Fruit fly (Drosophila melanogaster) whole organism, embryonic: ENCODE results near the gene Tsc1.

ENCODE experiments used
- Abd-B ChIP-seq: fragments of 200-800 bp; sonication (Bioruptor generic); optimal IDR thresholded peaks from 2 replicates; lab custom pipeline; 2018; ENCODE audit warnings: missing biosample characterization, mild to moderate bottlenecking, missing genetic modification characterization, moderate library complexity
- B-H1 ChIP-seq: fragments of 200-800 bp; sonication (Bioruptor generic); IDR thresholded peaks from 3 replicates; pipeline ENCODE4 v1.3.6; 2022; ENCODE audit warnings: missing biosample characterization, missing genetic modification characterization
- CG1024 ChIP-seq: fragments of 200-800 bp; sonication (Bioruptor generic); IDR thresholded peaks from 2 replicates; pipeline ENCODE4 v1.3.6; 2022; ENCODE audit warnings: missing biosample characterization, missing genetic modification characterization
- CG10565 ChIP-seq: fragments of 200-800 bp; sonication (Bioruptor generic); optimal IDR thresholded peaks from 3 replicates; lab custom pipeline; 2016; ENCODE audit warnings: missing biosample characterization, mild to moderate bottlenecking, missing genetic modification characterization
- CG11695 ChIP-seq: fragments of 200-800 bp; sonication (Bioruptor generic); IDR thresholded peaks from 3 replicates; pipeline ENCODE4 v1.3.6; 2022; ENCODE audit warnings: missing biosample characterization, missing genetic modification characterization
- CG13123 ChIP-seq: fragments of 200-800 bp; sonication (Bioruptor generic); optimal IDR thresholded peaks from 2 replicates; lab custom pipeline; 2016; ENCODE audit warnings: missing biosample characterization, missing genetic modification characterization
- CG14014 ChIP-seq: fragments of 200-800 bp; sonication (Bioruptor generic); IDR thresholded peaks from 2 replicates; pipeline ENCODE4 v1.3.6; 2022; ENCODE audit warnings: missing biosample characterization, missing genetic modification characterization
- CG16813 ChIP-seq: fragments of 200-800 bp; sonication (Bioruptor generic); IDR thresholded peaks from 3 replicates; pipeline ENCODE4 v1.3.6; 2022; ENCODE audit warnings: missing biosample characterization, missing genetic modification characterization; ENCODE audit not compliant: partially characterized antibody
- CG33213 ChIP-seq: fragments of 200-800 bp; sonication (Bioruptor generic); optimal IDR thresholded peaks from 3 replicates; lab custom pipeline; 2016; ENCODE audit warnings: missing biosample characterization, missing genetic modification characterization
- CG3726 ChIP-seq: fragments of 200-800 bp; sonication (Bioruptor generic); IDR thresholded peaks from 3 replicates; pipeline ENCODE4, ENCODE4 v1.3.6; 2022; ENCODE audit warnings: missing biosample characterization, missing genetic modification characterization
- CG5245 ChIP-seq: fragments of 200-800 bp; sonication (Bioruptor generic); optimal IDR thresholded peaks from 3 replicates; lab custom pipeline; 2016; ENCODE audit warnings: missing biosample characterization, missing genetic modification characterization
- CG7357 ChIP-seq: fragments of 200-800 bp; sonication (Bioruptor generic); IDR thresholded peaks from 3 replicates; pipeline ENCODE4 v1.3.6; 2022; ENCODE audit warnings: missing biosample characterization, missing genetic modification characterization
- CG7839 ChIP-seq: fragments of 200-800 bp; sonication (Bioruptor generic); optimal IDR thresholded peaks from 3 replicates; lab custom pipeline; 2018; ENCODE audit warnings: missing biosample characterization, mild to moderate bottlenecking, missing genetic modification characterization, moderate library complexity
- CTCF ChIP-seq: fragments of 200-800 bp; sonication (Bioruptor generic); optimal IDR thresholded peaks from 2 replicates; lab custom pipeline; 2017; ENCODE audit warnings: missing biosample characterization, mild to moderate bottlenecking, missing genetic modification characterization, moderate library complexity
- E2f2 ChIP-seq: fragments of 200-800 bp; sonication (Bioruptor generic); IDR thresholded peaks from 2 replicates; pipeline ENCODE4 v1.3.6; 2022; ENCODE audit warnings: missing biosample characterization, missing genetic modification characterization
- Eip74EF ChIP-seq, 2 experiments: fragments of 200-800 bp in 1 of 2; fragments of >200 bp in 1 of 2; sonication (Bioruptor generic) in 1 of 2; optimal IDR thresholded peaks; 2 replicates each; lab custom pipeline; 2017 to 2019; ENCODE audit warnings: missing biosample characterization in 2 of 2, missing genetic modification characterization in 2 of 2, mild to moderate bottlenecking in 1 of 2, moderate library complexity in 1 of 2
- Ets97D ChIP-seq: fragments of 200-800 bp; sonication (Bioruptor generic); optimal IDR thresholded peaks from 3 replicates; lab custom pipeline; 2016; ENCODE audit warnings: missing biosample characterization, missing genetic modification characterization
- Fer3 ChIP-seq: fragments of 200-800 bp; sonication (Bioruptor generic); optimal IDR thresholded peaks from 2 replicates; lab custom pipeline; 2018; ENCODE audit warnings: missing biosample characterization, mild to moderate bottlenecking, missing genetic modification characterization, moderate library complexity
- H15 ChIP-seq: fragments of 200-800 bp; sonication (Bioruptor generic); IDR thresholded peaks from 3 replicates; pipeline ENCODE4 v1.3.6; 2022; ENCODE audit warnings: missing biosample characterization, missing genetic modification characterization
- Hmx ChIP-seq: fragments of 200-800 bp; sonication (Bioruptor generic); optimal IDR thresholded peaks from 2 replicates; lab custom pipeline; 2016; ENCODE audit warnings: missing biosample characterization, missing genetic modification characterization
- Max ChIP-seq: fragments of 200-800 bp; sonication (Bioruptor generic); optimal IDR thresholded peaks from 2 replicates; lab custom pipeline; 2016; ENCODE audit warnings: missing biosample characterization, mild to moderate bottlenecking, missing genetic modification characterization
- Myb ChIP-seq: fragments of 200-800 bp; sonication (Bioruptor generic); optimal IDR thresholded peaks from 2 replicates; lab custom pipeline; 2016; ENCODE audit warnings: missing biosample characterization, missing genetic modification characterization
- NFAT ChIP-seq: fragments of 200-800 bp; sonication (Bioruptor generic); IDR thresholded peaks from 2 replicates; pipeline ENCODE4 v1.3.6; 2022; ENCODE audit warnings: missing biosample characterization, missing genetic modification characterization
- Nf-YA ChIP-seq: fragments of 200-800 bp; sonication (Bioruptor generic); IDR thresholded peaks from 2 replicates; pipeline ENCODE4 v1.3.6; 2022; ENCODE audit warnings: missing biosample characterization, missing genetic modification characterization
- Sry-δ ChIP-seq: fragments of 200-800 bp; sonication (Bioruptor generic); optimal IDR thresholded peaks from 2 replicates; lab custom pipeline; 2016; ENCODE audit warnings: missing biosample characterization, missing genetic modification characterization
- abd-A ChIP-seq: fragments of 200-800 bp; sonication (Bioruptor generic); optimal IDR thresholded peaks from 3 replicates; lab custom pipeline; 2019; ENCODE audit warnings: missing biosample characterization, mild to moderate bottlenecking, missing genetic modification characterization, moderate library complexity
- ara ChIP-seq: fragments of 200-800 bp; sonication (Bioruptor generic); IDR thresholded peaks from 2 replicates; pipeline ENCODE4 v1.3.6; 2022; ENCODE audit warnings: missing biosample characterization, missing genetic modification characterization
- az2 ChIP-seq: fragments of 200-800 bp; sonication (Bioruptor generic); optimal IDR thresholded peaks from 3 replicates; lab custom pipeline; 2016; ENCODE audit warnings: missing biosample characterization, missing genetic modification characterization
- bab2 ChIP-seq: fragments of 200-800 bp; sonication (Bioruptor generic); optimal IDR thresholded peaks from 2 replicates; lab custom pipeline; 2016; ENCODE audit warnings: missing biosample characterization, missing genetic modification characterization
- bsh ChIP-seq, 2 experiments: fragments of 200-800 bp; sonication (Bioruptor generic); optimal IDR thresholded peaks; 2 replicates each; lab custom pipeline; 2017 to 2018; ENCODE audit warnings: mild to moderate bottlenecking in 2 of 2, missing biosample characterization in 2 of 2, missing genetic modification characterization in 2 of 2, moderate library complexity in 1 of 2
- cas ChIP-seq: fragments of 200-800 bp; sonication (Bioruptor generic); IDR thresholded peaks from 2 replicates; pipeline ENCODE4 v1.3.6; 2022; ENCODE audit warnings: missing biosample characterization, missing genetic modification characterization
- chif ChIP-seq, 2 experiments: fragments of 200-800 bp; sonication (Bioruptor generic); optimal IDR thresholded peaks; 3 replicates each; lab custom pipeline; 2016; ENCODE audit warnings: missing biosample characterization in 2 of 2, missing genetic modification characterization in 2 of 2
- crol ChIP-seq: fragments of 200-800 bp; sonication (Bioruptor generic); IDR thresholded peaks from 2 replicates; pipeline ENCODE4 v1.3.6; 2022; ENCODE audit warnings: missing biosample characterization, missing genetic modification characterization
- dimm ChIP-seq: fragments of 200-800 bp; sonication (Bioruptor generic); IDR thresholded peaks from 2 replicates; pipeline ENCODE4 v1.3.6; 2022; ENCODE audit warnings: missing biosample characterization, missing genetic modification characterization
- dm ChIP-seq: fragments of 200-800 bp; sonication (Bioruptor generic); optimal IDR thresholded peaks from 3 replicates; lab custom pipeline; 2016; ENCODE audit warnings: missing biosample characterization, missing genetic modification characterization
- ewg ChIP-seq: fragments of 200-800 bp; sonication (Bioruptor generic); optimal IDR thresholded peaks from 3 replicates; lab custom pipeline; 2017; ENCODE audit warnings: mild to moderate bottlenecking, missing biosample characterization, missing genetic modification reagents, missing genetic modification characterization
- exex ChIP-seq: fragments of 200-800 bp; sonication (Bioruptor generic); optimal IDR thresholded peaks from 4 replicates; lab custom pipeline; 2018; ENCODE audit warnings: missing biosample characterization, mild to moderate bottlenecking, missing genetic modification characterization, moderate library complexity
- fd3F ChIP-seq: fragments of 200-800 bp; sonication (Bioruptor generic); optimal IDR thresholded peaks from 2 replicates; lab custom pipeline; 2018; ENCODE audit warnings: missing biosample characterization, mild to moderate bottlenecking, missing genetic modification characterization, moderate library complexity
- hkb ChIP-seq, 2 experiments: fragments of 200-800 bp in 1 of 2; fragments of >200 bp in 1 of 2; sonication (Bioruptor generic) in 1 of 2; IDR thresholded peaks in 1 of 2; optimal IDR thresholded peaks in 1 of 2; 2 replicates each; pipeline versions ENCODE4 v1.3.6 to Lab custom; 2017 to 2022; ENCODE audit warnings: missing biosample characterization in 1 of 2, missing genetic modification characterization in 1 of 2
- kay ChIP-seq: fragments of 200-800 bp; sonication (Bioruptor generic); optimal IDR thresholded peaks from 2 replicates; lab custom pipeline; 2016; ENCODE audit warnings: missing biosample characterization, missing genetic modification characterization
- mld ChIP-seq: fragments of 200-800 bp; sonication (Bioruptor generic); IDR thresholded peaks from 3 replicates; pipeline ENCODE4 v1.3.6; 2022; ENCODE audit warnings: missing biosample characterization, missing genetic modification characterization; ENCODE audit not compliant: partially characterized antibody
- nmo ChIP-seq: fragments of 200-800 bp; sonication (Bioruptor generic); optimal IDR thresholded peaks from 2 replicates; lab custom pipeline; 2018; ENCODE audit warnings: missing biosample characterization, mild to moderate bottlenecking, missing genetic modification characterization, moderate library complexity
- nom ChIP-seq: fragments of 200-800 bp; sonication (Bioruptor generic); optimal IDR thresholded peaks from 2 replicates; lab custom pipeline; 2017; ENCODE audit warnings: missing biosample characterization, missing genetic modification characterization, mild to moderate bottlenecking, moderate library complexity, missing genetic modification reagents
- otp ChIP-seq: fragments of 200-800 bp; sonication (Bioruptor generic); IDR thresholded peaks from 3 replicates; pipeline ENCODE4, ENCODE4 v1.3.6; 2022; ENCODE audit warnings: missing biosample characterization, missing genetic modification characterization
- ranshi ChIP-seq: fragments of 200-800 bp; sonication (Bioruptor generic); IDR thresholded peaks from 2 replicates; pipeline ENCODE4 v1.3.6; 2022; ENCODE audit warnings: missing biosample characterization, missing genetic modification characterization
- sd ChIP-seq: fragments of 200-800 bp; sonication (Bioruptor generic); optimal IDR thresholded peaks from 3 replicates; lab custom pipeline; 2018; ENCODE audit warnings: missing biosample characterization, mild to moderate bottlenecking, missing genetic modification characterization, moderate library complexity
- sima ChIP-seq: fragments of 200-800 bp; sonication (Bioruptor generic); optimal IDR thresholded peaks from 2 replicates; lab custom pipeline; 2016; ENCODE audit warnings: missing biosample characterization, missing genetic modification characterization
- tgo ChIP-seq: fragments of 200-800 bp; sonication (Bioruptor generic); IDR thresholded peaks from 3 replicates; pipeline ENCODE4 v1.3.6; 2022; ENCODE audit warnings: missing biosample characterization, missing genetic modification characterization
- tin ChIP-seq: fragments of 200-800 bp; sonication (Bioruptor generic); optimal IDR thresholded peaks from 3 replicates; lab custom pipeline; 2016; ENCODE audit warnings: missing biosample characterization, missing genetic modification characterization
- tna ChIP-seq: fragments of 200-800 bp; sonication (Bioruptor generic); IDR thresholded peaks from 2 replicates; pipeline ENCODE4 v1.3.6; 2022; ENCODE audit warnings: missing biosample characterization, missing genetic modification characterization; ENCODE audit not compliant: partially characterized antibody
- wor ChIP-seq: fragments of 200-800 bp; sonication (Bioruptor generic); IDR thresholded peaks from 2 replicates; pipeline ENCODE4 v1.3.6; 2022; ENCODE audit warnings: missing biosample characterization, missing genetic modification characterization

Tsc1 gene

DNA sequence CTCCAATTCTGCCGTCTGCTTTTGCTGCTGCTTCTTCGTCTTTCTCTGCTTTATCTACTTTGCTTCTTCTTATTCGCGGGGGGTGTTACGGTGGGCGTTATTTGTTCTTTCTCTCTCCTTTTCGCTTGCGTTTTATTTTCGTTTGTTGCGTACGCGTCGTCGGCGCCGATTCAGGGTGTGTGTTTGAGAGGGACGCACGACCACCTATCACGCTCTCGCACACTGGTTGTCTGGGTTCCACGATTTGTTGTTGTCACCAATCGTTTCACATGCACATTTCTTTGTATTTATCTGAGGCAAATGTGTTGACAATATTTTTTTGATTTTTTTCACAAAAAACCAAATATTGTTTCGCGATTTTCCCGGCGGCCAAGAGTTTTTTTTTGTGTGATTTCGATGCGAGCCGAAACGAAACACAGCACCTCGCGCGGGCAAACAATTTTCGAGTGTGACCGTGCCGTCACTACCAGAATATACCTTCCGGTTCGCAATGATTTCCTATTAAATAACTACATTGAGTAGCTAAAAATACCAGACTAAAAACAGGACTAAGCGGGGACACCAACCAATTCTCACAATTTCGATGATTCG is 24.7 kb upstream of the Tsc1 start, which contains the start of gene Syx1A (continued):
- TF ChIP-seq Sry-δ (GFP tag; lab: Kevin White, UChicago) (peak; percentile 25), wor (no peak), sd (no peak), CG10565 (no peak), Fer3 (tag; lab: Kevin White, UChicago) (peak; percentile 15), otp (GFP tag; lab: Robert Waterston, UW) (no peak), B-H1 (GFP tag; lab: Robert Waterston, UW) (no peak), dm (peak; percentile 35), bab2 (GFP tag; lab: Kevin White, UChicago) (no peak), CG11695 (no peak), az2 (GFP tag; lab: Kevin White, UChicago) (no peak), Ets97D (GFP tag; lab: Kevin White, UChicago) (peak; percentile 74), Nf-YA (no peak), Eip74EF (GFP tag; optimal IDR thresholded peaks at IDR 0.05; lab: Kevin White, UChicago) (no peak), tin (GFP tag; lab: Kevin White, UChicago) (no peak), CG16813 (GFP tag; lab: Robert Waterston, UW) (no peak), Max (no peak), CTCF (peak; percentile 44), kay (GFP tag; lab: Kevin White, UChicago) (no peak), E2f2 (GFP tag; lab: Robert Waterston, UW) (no peak), abd-A (tag; lab: Kevin White, UChicago) (peak; percentile 25), Myb (GFP tag; lab: Kevin White, UChicago) (peak; percentile 11), ewg (GFP tag; lab: Kevin White, UChicago) (peak; percentile 10), ara (no peak), CG33213 (peak; percentile 73), ranshi (no peak), Abd-B (GFP tag; lab: Kevin White, UChicago) (no peak), NFAT (GFP tag; lab: Robert Waterston, UW) (no peak), mld (GFP tag; lab: Robert Waterston, UW) (no peak), CG7357 (GFP tag; lab: Robert Waterston, UW) (no peak), CG5245 (GFP tag; lab: Kevin White, UChicago) (no peak), bsh (GFP tag; optimal IDR thresholded peaks at IDR 0.05; lab: Kevin White, UChicago) (peak in 1 of 2 experiments; percentile 36), cas (no peak), hkb (optimal IDR thresholded peaks at IDR 0.05; lab: Kevin White, UChicago) (no peak), hkb (GFP tag; IDR thresholded peaks at IDR 0.05; lab: Robert Waterston, UW) (no peak), CG3726 (GFP tag; lab: Robert Waterston, UW) (no peak), fd3F (GFP tag; lab: Kevin White, UChicago) (no peak), CG1024 (no peak), exex (tag; lab: Kevin White, UChicago) (no peak), tgo (GFP tag; lab: Robert Waterston, UW) (no peak), CG7839 (tag; lab: Kevin White, UChicago) (peak; percentile 25), CG13123 (GFP tag; lab: Kevin White, UChicago) (no peak), chif (GFP tag; optimal IDR thresholded peaks at IDR 0.05; lab: Kevin White, UChicago) (no peak), dimm (GFP tag; lab: Robert Waterston, UW) (no peak), tna (GFP tag; lab: Robert Waterston, UW) (no peak), Hmx (GFP tag; lab: Kevin White, UChicago) (no peak), nmo (peak; percentile 29), nom (peak; percentile 37), CG14014 (GFP tag; lab: Robert Waterston, UW) (no peak), sima (GFP tag; lab: Kevin White, UChicago) (no peak), crol (GFP tag; lab: Robert Waterston, UW) (no peak), H15 (GFP tag; lab: Robert Waterston, UW) (no peak)
